Worm (Caenorhabditis elegans): ENCODE data around the gene T25B6.4.
A peak's percentile ranks its signal among the peaks of the same experiment; 100 is the strongest.

Gene T25B6.4

ce11 chrX:8996496-8997116, 18.9 kb upstream of the T25B6.4 start:
- TF ChIP-seq lin-14 (GFP tag; optimal IDR thresholded peaks at IDR 0.05) (peak; percentile 66), fkh-10 (GFP tag; optimal IDR thresholded peaks at IDR 0.05) (peak; percentile 89), rnt-1 (tag; optimal IDR thresholded peaks at IDR 0.05) (no peak)

ce11 chrX:8997450-8998075, 18.0 kb upstream of the T25B6.4 start, which contains the start of gene C24A3.2:
Gene C24A3.2, plus strand, starts transcription at chrX:8997500.
- TF ChIP-seq aly-2 (tag; optimal IDR thresholded peaks at IDR 0.05) = no peak
- peak; percentile 16 for TF ChIP-seq nhr-71 (tag; optimal IDR thresholded peaks at IDR 0.05)
- TF ChIP-seq blmp-1 (tag; optimal IDR thresholded peaks at IDR 0.05) = no peak
- TF ChIP-seq elt-2 (tag; optimal IDR thresholded peaks at IDR 0.05) = no peak
- TF ChIP-seq nhr-47 (tag; optimal IDR thresholded peaks at IDR 0.05) = no peak
- TF ChIP-seq nhr-237 (tag; optimal IDR thresholded peaks at IDR 0.05) = no peak
- TF ChIP-seq pax-3 (tag; optimal IDR thresholded peaks at IDR 0.05) = no peak
- TF ChIP-seq lin-39 (tag; optimal IDR thresholded peaks at IDR 0.05) = no peak
- TF ChIP-seq lsy-2 (tag; optimal IDR thresholded peaks at IDR 0.05) = peak in 1 of 2 experiments; percentile 25
- TF ChIP-seq elt-3 (tag; optimal IDR thresholded peaks at IDR 0.05) = no peak
- peak; percentile 67 for TF ChIP-seq lin-14 (GFP tag; optimal IDR thresholded peaks at IDR 0.05)
- TF ChIP-seq ceh-8 (GFP tag; optimal IDR thresholded peaks at IDR 0.05) = peak; percentile 40
- no peak for TF ChIP-seq xbp-1 (tag; optimal IDR thresholded peaks at IDR 0.05)

- TF ChIP-seq tbx-2 (tag; optimal IDR thresholded peaks at IDR 0.05) = no peak
- no peak for TF ChIP-seq lir-3 (tag; optimal IDR thresholded peaks at IDR 0.05; ENCODE audit: poor library complexity)
- TF ChIP-seq lsy-2 (tag; optimal IDR thresholded peaks at IDR 0.05) = no peak
- no peak for TF ChIP-seq F16B12.6 (tag; optimal IDR thresholded peaks at IDR 0.05)
- TF ChIP-seq fos-1 (tag; optimal IDR thresholded peaks at IDR 0.05) = no peak
- no peak for TF ChIP-seq ceh-90 (tag; optimal IDR thresholded peaks at IDR 0.05)
- no peak for TF ChIP-seq nhr-19 (GFP tag; conservative IDR thresholded peaks at IDR 0.05)
- no peak for TF ChIP-seq nhr-11 (tag; optimal IDR thresholded peaks at IDR 0.05)
Observed at ce11 chrX:8998809-8999208, 16.7 kb upstream of the T25B6.4 start, which contains the start of gene C24A3.1. Gene C24A3.1, plus strand, starts transcription at chrX:8999071.

- TF ChIP-seq lin-14 (GFP tag; optimal IDR thresholded peaks at IDR 0.05) (no peak), alr-1 (tag; optimal IDR thresholded peaks at IDR 0.05; ENCODE audit: borderline replicate concordance) (no peak), pax-3 (tag; optimal IDR thresholded peaks at IDR 0.05) (no peak), zip-4 (GFP tag; optimal IDR thresholded peaks at IDR 0.05) (no peak), efl-3 (GFP tag; optimal IDR thresholded peaks at IDR 0.05) (no peak), pag-3 (tag; optimal IDR thresholded peaks at IDR 0.05; ENCODE audit: borderline replicate concordance, insufficient read depth) (no peak)
Observed at ce11 chrX:9010418-9010817, 5.1 kb upstream of the T25B6.4 start, which contains the start of gene C24A3.9. Gene C24A3.9, minus strand, starts transcription at chrX:9010518.

- TF ChIP-seq nhr-28 (tag; optimal IDR thresholded peaks at IDR 0.05) = no peak
- no peak for TF ChIP-seq ets-5 (GFP tag; IDR thresholded peaks at IDR 0.05)
Observed at ce11 chrX:9011471-9011870, 4.0 kb upstream of the T25B6.4 start.

ce11 chrX:9014451-9014850, 1.1 kb upstream of the T25B6.4 start:
- TF ChIP-seq aha-1 (tag; optimal IDR thresholded peaks at IDR 0.05) (no peak), fkh-10 (GFP tag; optimal IDR thresholded peaks at IDR 0.05) (peak; percentile 54), lin-14 (GFP tag; optimal IDR thresholded peaks at IDR 0.05) (peak; percentile 13)

Data from whole organism, L1 larva.